Fruit fly (Drosophila melanogaster) whole organism, embryonic: ENCODE results near the gene Lcp65Ag1.

Experiments
- Bdp1 ChIP-seq: fragments of 200-800 bp; sonication (Bioruptor generic); optimal IDR thresholded peaks from 3 replicates; lab custom pipeline; 2016; ENCODE audit warnings: missing biosample characterization, missing genetic modification characterization
- BtbVII ChIP-seq: fragments of 200-800 bp; sonication (Bioruptor generic); optimal IDR thresholded peaks from 3 replicates; lab custom pipeline; 2017; ENCODE audit warnings: missing biosample characterization, mild to moderate bottlenecking, missing genetic modification characterization
- Bteb2 ChIP-seq: fragments of 200-800 bp; sonication (Bioruptor generic); optimal IDR thresholded peaks from 2 replicates; lab custom pipeline; 2016; ENCODE audit warnings: missing biosample characterization, missing genetic modification characterization
- CG10147 ChIP-seq: fragments of 200-800 bp; sonication (Bioruptor generic); optimal IDR thresholded peaks from 2 replicates; lab custom pipeline; 2019; ENCODE audit warnings: missing biosample characterization, mild to moderate bottlenecking, missing genetic modification characterization, moderate library complexity
- CG1024 ChIP-seq: fragments of 200-800 bp; sonication (Bioruptor generic); IDR thresholded peaks from 2 replicates; pipeline ENCODE4 v1.3.6; 2022; ENCODE audit warnings: missing biosample characterization, missing genetic modification characterization
- CG11398 ChIP-seq: fragments of 200-800 bp; sonication (Bioruptor generic); optimal IDR thresholded peaks from 2 replicates; lab custom pipeline; 2016; ENCODE audit warnings: missing biosample characterization, missing genetic modification characterization
- CG12219 ChIP-seq: fragments of 200-800 bp; sonication (Bioruptor generic); optimal IDR thresholded peaks from 3 replicates; lab custom pipeline; 2018; ENCODE audit warnings: missing biosample characterization, mild to moderate bottlenecking, missing genetic modification characterization
- CG1233 ChIP-seq: fragments of 200-800 bp; sonication (Bioruptor generic); optimal IDR thresholded peaks from 4 replicates; lab custom pipeline; 2018; ENCODE audit warnings: missing biosample characterization, mild to moderate bottlenecking, missing genetic modification characterization
- CG13123 ChIP-seq: fragments of 200-800 bp; sonication (Bioruptor generic); optimal IDR thresholded peaks from 2 replicates; lab custom pipeline; 2016; ENCODE audit warnings: missing biosample characterization, missing genetic modification characterization
- CG15269 ChIP-seq: fragments of 200-800 bp; sonication (Bioruptor generic); optimal IDR thresholded peaks from 2 replicates; lab custom pipeline; 2018; ENCODE audit warnings: missing biosample characterization, mild to moderate bottlenecking, missing genetic modification characterization, moderate library complexity
- CG15696 ChIP-seq: fragments of 200-800 bp; sonication (Bioruptor generic); optimal IDR thresholded peaks from 2 replicates; lab custom pipeline; 2019; ENCODE audit warnings: missing biosample characterization, mild to moderate bottlenecking, missing genetic modification characterization, moderate library complexity
- CG16813 ChIP-seq: fragments of 200-800 bp; sonication (Bioruptor generic); IDR thresholded peaks from 3 replicates; pipeline ENCODE4 v1.3.6; 2022; ENCODE audit warnings: missing biosample characterization, missing genetic modification characterization; ENCODE audit not compliant: partially characterized antibody
- CG17328 ChIP-seq: fragments of 200-800 bp; sonication (Bioruptor generic); IDR thresholded peaks from 2 replicates; pipeline ENCODE4 v1.3.6; 2022; ENCODE audit warnings: missing biosample characterization, missing genetic modification characterization
- CG18599 ChIP-seq: fragments of 200-800 bp; sonication (Bioruptor generic); optimal IDR thresholded peaks from 3 replicates; lab custom pipeline; 2017; ENCODE audit warnings: missing biosample characterization, missing genetic modification characterization, mild to moderate bottlenecking, moderate library complexity, missing genetic modification reagents
- CG2875 ChIP-seq: fragments of 200-800 bp; sonication (Bioruptor generic); optimal IDR thresholded peaks from 2 replicates; lab custom pipeline; 2017; ENCODE audit warnings: missing biosample characterization, mild to moderate bottlenecking, missing genetic modification characterization, missing genetic modification reagents
- CG31224 ChIP-seq: fragments of 200-800 bp; sonication (Bioruptor generic); IDR thresholded peaks from 2 replicates; pipeline ENCODE4 v1.3.6; 2022; ENCODE audit warnings: missing biosample characterization, missing genetic modification characterization
- CG34422 ChIP-seq: fragments of 200-800 bp; sonication (Bioruptor generic); IDR thresholded peaks from 3 replicates; pipeline ENCODE4 v1.3.6; 2022; ENCODE audit warnings: missing biosample characterization, missing genetic modification characterization
- CG7928 ChIP-seq: fragments of 200-800 bp; sonication (Bioruptor generic); optimal IDR thresholded peaks from 2 replicates; lab custom pipeline; 2017; ENCODE audit warnings: missing biosample characterization, mild to moderate bottlenecking, missing genetic modification characterization
- CG8089 ChIP-seq: fragments of 200-800 bp; sonication (Bioruptor generic); optimal IDR thresholded peaks from 3 replicates; lab custom pipeline; 2016; ENCODE audit warnings: missing biosample characterization, missing genetic modification characterization
- CHES-1-like ChIP-seq: fragments of 200-800 bp; sonication (Bioruptor generic); optimal IDR thresholded peaks from 2 replicates; lab custom pipeline; 2016; ENCODE audit warnings: missing biosample characterization, missing genetic modification characterization
- Chrac-16 ChIP-seq: fragments of 200-800 bp; sonication (Bioruptor generic); optimal IDR thresholded peaks from 3 replicates; lab custom pipeline; 2016; ENCODE audit warnings: missing biosample characterization, missing genetic modification characterization
- CkIIα-i1 ChIP-seq: fragments of 200-800 bp; sonication (Bioruptor generic); IDR thresholded peaks from 2 replicates; pipeline ENCODE4 v1.3.6; 2022; ENCODE audit warnings: missing biosample characterization, missing genetic modification characterization
- Ets65A ChIP-seq: fragments of 200-800 bp; sonication (Bioruptor generic); peaks from one replicate; lab custom pipeline; 2016; ENCODE audit warnings: missing biosample characterization, missing genetic modification characterization
- Fer1 ChIP-seq: fragments of 200-800 bp; sonication (Bioruptor generic); optimal IDR thresholded peaks from 2 replicates; lab custom pipeline; 2017; ENCODE audit warnings: missing biosample characterization, mild to moderate bottlenecking, missing genetic modification characterization
- HLH3B ChIP-seq: fragments of 200-800 bp; sonication (Bioruptor generic); IDR thresholded peaks from 2 replicates; pipeline ENCODE4 v1.3.6; 2022; ENCODE audit warnings: missing biosample characterization, missing genetic modification characterization
- Hr3 ChIP-seq: fragments of 200-800 bp; sonication (Bioruptor generic); optimal IDR thresholded peaks from 3 replicates; lab custom pipeline; 2016; ENCODE audit warnings: missing biosample characterization, missing genetic modification characterization
- Hr51 ChIP-seq, 2 experiments: fragments of 200-800 bp; sonication (Bioruptor generic); optimal IDR thresholded peaks; 2 replicates in 1 of 2; 3 replicates in 1 of 2; lab custom pipeline; 2016 to 2018; ENCODE audit warnings: missing biosample characterization in 2 of 2, missing genetic modification characterization in 2 of 2, mild to moderate bottlenecking in 1 of 2, moderate library complexity in 1 of 2
- Opbp ChIP-seq: fragments of 200-800 bp; sonication (Bioruptor generic); IDR thresholded peaks from 3 replicates; pipeline ENCODE4 v1.3.6; 2022; ENCODE audit warnings: missing biosample characterization, missing genetic modification characterization; ENCODE audit not compliant: partially characterized antibody
- YL-1 ChIP-seq: fragments of 200-800 bp; sonication (Bioruptor generic); optimal IDR thresholded peaks from 3 replicates; lab custom pipeline; 2017; ENCODE audit warnings: missing biosample characterization, mild to moderate bottlenecking, missing genetic modification characterization
- bigmax ChIP-seq: fragments of 200-800 bp; sonication (Bioruptor generic); optimal IDR thresholded peaks from 2 replicates; lab custom pipeline; 2018; ENCODE audit warnings: missing biosample characterization, mild to moderate bottlenecking, missing genetic modification characterization
- cad ChIP-seq: fragments of >200 bp; optimal IDR thresholded peaks from 2 replicates; lab custom pipeline; 2017; ENCODE audit warnings: missing biosample characterization, missing genetic modification characterization
- cg ChIP-seq: fragments of 200-800 bp; sonication (Bioruptor generic); optimal IDR thresholded peaks from 3 replicates; lab custom pipeline; 2019; ENCODE audit warnings: missing biosample characterization, mild to moderate bottlenecking, missing genetic modification characterization, moderate library complexity
- chif ChIP-seq, 2 experiments: fragments of 200-800 bp; sonication (Bioruptor generic); optimal IDR thresholded peaks; 3 replicates each; lab custom pipeline; 2016; ENCODE audit warnings: missing biosample characterization in 2 of 2, missing genetic modification characterization in 2 of 2
- corto ChIP-seq: fragments of 200-800 bp; sonication (Bioruptor generic); optimal IDR thresholded peaks from 2 replicates; lab custom pipeline; 2016; ENCODE audit warnings: missing biosample characterization, mild to moderate bottlenecking, missing genetic modification characterization, moderate library complexity
- dan ChIP-seq: fragments of 200-800 bp; sonication (Bioruptor generic); IDR thresholded peaks from 2 replicates; pipeline ENCODE4 v1.3.6; 2022; ENCODE audit warnings: missing biosample characterization, missing genetic modification characterization
- dmrt11E ChIP-seq: fragments of 200-800 bp; sonication (Bioruptor generic); optimal IDR thresholded peaks from 3 replicates; lab custom pipeline; 2018; ENCODE audit warnings: missing biosample characterization, mild to moderate bottlenecking, missing genetic modification characterization, moderate library complexity
- hth ChIP-seq: fragments of >200 bp; optimal IDR thresholded peaks from 2 replicates; lab custom pipeline; 2017; ENCODE audit warnings: inconsistent platforms
- kah ChIP-seq: fragments of 200-800 bp; sonication (Bioruptor generic); optimal IDR thresholded peaks from 2 replicates; lab custom pipeline; 2018; ENCODE audit warnings: missing biosample characterization, mild to moderate bottlenecking, missing genetic modification characterization
- maf-S ChIP-seq: fragments of 200-800 bp; sonication (Bioruptor generic); optimal IDR thresholded peaks from 2 replicates; lab custom pipeline; 2016; ENCODE audit warnings: missing biosample characterization, missing genetic modification characterization
- mam ChIP-seq: fragments of 200-800 bp; sonication (Bioruptor generic); optimal IDR thresholded peaks from 3 replicates; lab custom pipeline; 2016; ENCODE audit warnings: missing biosample characterization, missing genetic modification characterization
- nmo ChIP-seq: fragments of 200-800 bp; sonication (Bioruptor generic); optimal IDR thresholded peaks from 2 replicates; lab custom pipeline; 2018; ENCODE audit warnings: missing biosample characterization, mild to moderate bottlenecking, missing genetic modification characterization, moderate library complexity
- onecut ChIP-seq: fragments of 200-800 bp; sonication (Bioruptor generic); IDR thresholded peaks from 2 replicates; pipeline ENCODE4 v1.3.6; 2022; ENCODE audit warnings: missing biosample characterization, missing genetic modification characterization
- pnt ChIP-seq: fragments of 200-800 bp; sonication (Bioruptor generic); optimal IDR thresholded peaks from 3 replicates; lab custom pipeline; 2016; ENCODE audit warnings: missing biosample characterization, missing genetic modification characterization
- sd ChIP-seq: fragments of 200-800 bp; sonication (Bioruptor generic); optimal IDR thresholded peaks from 3 replicates; lab custom pipeline; 2018; ENCODE audit warnings: missing biosample characterization, mild to moderate bottlenecking, missing genetic modification characterization, moderate library complexity
- seq ChIP-seq: fragments of 200-800 bp; sonication (Bioruptor generic); IDR thresholded peaks from 2 replicates; pipeline ENCODE4 v1.3.6; 2022; ENCODE audit warnings: missing biosample characterization, missing genetic modification characterization
- tgo ChIP-seq: fragments of 200-800 bp; sonication (Bioruptor generic); IDR thresholded peaks from 3 replicates; pipeline ENCODE4 v1.3.6; 2022; ENCODE audit warnings: missing biosample characterization, missing genetic modification characterization
- tin ChIP-seq: fragments of 200-800 bp; sonication (Bioruptor generic); optimal IDR thresholded peaks from 3 replicates; lab custom pipeline; 2016; ENCODE audit warnings: missing biosample characterization, missing genetic modification characterization
- tna ChIP-seq: fragments of 200-800 bp; sonication (Bioruptor generic); IDR thresholded peaks from 2 replicates; pipeline ENCODE4 v1.3.6; 2022; ENCODE audit warnings: missing biosample characterization, missing genetic modification characterization; ENCODE audit not compliant: partially characterized antibody
- toy ChIP-seq: fragments of 200-800 bp; sonication (Bioruptor generic); IDR thresholded peaks from 2 replicates; pipeline ENCODE4 v1.3.6; 2022; ENCODE audit warnings: missing biosample characterization, missing genetic modification characterization
- ttk ChIP-seq: fragments of 200-800 bp; sonication (Bioruptor generic); IDR thresholded peaks from 2 replicates; pipeline ENCODE4 v2.1.2; 2022; ENCODE audit warnings: missing biosample characterization, missing genetic modification characterization
- twi ChIP-seq: fragments of 200-800 bp; optimal IDR thresholded peaks from 2 replicates; lab custom pipeline; 2019; ENCODE audit warnings: missing biosample characterization, mild to moderate bottlenecking, missing genetic modification characterization, moderate library complexity

Lcp65Ag1 gene

dm6 chr3L:6139924-6140574 lies 5.0 kb upstream of the Lcp65Ag1 start, which contains the start of gene Cpr65Av (continued):
- no peak for TF ChIP-seq CG10147 (GFP tag; lab: Kevin White, UChicago)
- TF ChIP-seq CG31224 (GFP tag; lab: Robert Waterston, UW) = no peak
- peak; percentile 37 for TF ChIP-seq CG2875 (GFP tag; lab: Kevin White, UChicago)
- TF ChIP-seq kah (GFP tag; lab: Kevin White, UChicago) = no peak
- TF ChIP-seq Ets65A (GFP tag; lab: Kevin White, UChicago) = no peak
- TF ChIP-seq CG1233 (GFP tag; lab: Kevin White, UChicago) = peak; percentile 32
- peak; percentile 10 for TF ChIP-seq CG15269 (tag; lab: Kevin White, UChicago)
- no peak for TF ChIP-seq YL-1 (GFP tag; lab: Kevin White, UChicago)
- TF ChIP-seq CG34422 = no peak
- TF ChIP-seq Chrac-16 (GFP tag; lab: Kevin White, UChicago) = no peak
- no peak for TF ChIP-seq twi (tag; lab: Kevin White, UChicago)
- no peak for TF ChIP-seq CG17328 (GFP tag; lab: Robert Waterston, UW)
- no peak for TF ChIP-seq Opbp
- TF ChIP-seq Hr51 (GFP tag; optimal IDR thresholded peaks at IDR 0.05; lab: Kevin White, UChicago) = peak in 1 of 2 experiments; percentile 43
- TF ChIP-seq corto (GFP tag; lab: Kevin White, UChicago) = no peak
- TF ChIP-seq ttk (GFP tag; lab: Robert Waterston, UW) = no peak
- no peak for TF ChIP-seq CG16813 (GFP tag; lab: Robert Waterston, UW)
- TF ChIP-seq CG15696 = peak; percentile 13
- TF ChIP-seq tgo (GFP tag; lab: Robert Waterston, UW) = no peak
- TF ChIP-seq toy (GFP tag; lab: Robert Waterston, UW) = no peak
- TF ChIP-seq CG13123 (GFP tag; lab: Kevin White, UChicago) = no peak
- TF ChIP-seq Hr3 (GFP tag; lab: Kevin White, UChicago) = no peak
- TF ChIP-seq CHES-1-like (GFP tag; lab: Kevin White, UChicago) = no peak
- no peak for TF ChIP-seq maf-S
- no peak for TF ChIP-seq CkIIα-i1 (GFP tag; lab: Robert Waterston, UW)
- no peak for TF ChIP-seq cg (GFP tag; lab: Kevin White, UChicago)
- no peak for TF ChIP-seq cad (GFP tag; lab: Kevin White, UChicago)
- peak; percentile 25 for TF ChIP-seq Fer1
- TF ChIP-seq Bteb2 (GFP tag; lab: Kevin White, UChicago) = no peak
- TF ChIP-seq nmo (GFP tag; lab: Kevin White, UChicago) = no peak
- peak; percentile 15 for TF ChIP-seq sd
- TF ChIP-seq chif (GFP tag; optimal IDR thresholded peaks at IDR 0.05; lab: Kevin White, UChicago) = peak in 1 of 2 experiments; percentile 13
- TF ChIP-seq onecut = 0 out of 2 replicates have a peak, but pooled peaks have one; percentile 20
- no peak for TF ChIP-seq hth (lab: Kevin White, UChicago)
- no peak for TF ChIP-seq CG1024 (GFP tag; lab: Robert Waterston, UW)
- TF ChIP-seq CG11398 = no peak
- TF ChIP-seq seq (GFP tag; lab: Robert Waterston, UW) = no peak
- TF ChIP-seq bigmax (GFP tag; lab: Kevin White, UChicago) = no peak
- 0 out of 2 replicates have a peak, but pooled peaks have one; percentile 34 for TF ChIP-seq HLH3B
- TF ChIP-seq dmrt11E = no peak
- TF ChIP-seq CG18599 (GFP tag; lab: Kevin White, UChicago) = peak; percentile 2
- no peak for TF ChIP-seq pnt (GFP tag; lab: Kevin White, UChicago)
- TF ChIP-seq Bdp1 (GFP tag; lab: Kevin White, UChicago) = no peak
- TF ChIP-seq dan (GFP tag; lab: Robert Waterston, UW) = no peak
- TF ChIP-seq tna = no peak
- peak; percentile 23 for TF ChIP-seq CG12219 (GFP tag; lab: Kevin White, UChicago)
- no peak for TF ChIP-seq tin (GFP tag; lab: Kevin White, UChicago)
- no peak for TF ChIP-seq CG8089 (GFP tag; lab: Kevin White, UChicago)
- TF ChIP-seq CG7928 (GFP tag; lab: Kevin White, UChicago) = no peak
- TF ChIP-seq mam = no peak
- TF ChIP-seq BtbVII (GFP tag; lab: Kevin White, UChicago) = peak; percentile 5
